Fruit fly (Drosophila melanogaster) whole organism, adult: ENCODE measurements around the gene CG7148.

ENCODE experiments used
- CG11617 ChIP-seq: fragments of 200-800 bp; sonication (Bioruptor generic); optimal IDR thresholded peaks from 2 replicates; lab custom pipeline; 2017; ENCODE audit warnings: mild to moderate bottlenecking, missing biosample characterization, missing genetic modification reagents, missing genetic modification characterization
- CG12768 ChIP-seq: fragments of 200-800 bp; sonication (Bioruptor generic); optimal IDR thresholded peaks from 2 replicates; lab custom pipeline; 2017; ENCODE audit warnings: missing biosample characterization, missing genetic modification characterization, mild to moderate bottlenecking, moderate library complexity, missing genetic modification reagents
- CG14711 ChIP-seq: fragments of 200-800 bp; sonication (Bioruptor generic); optimal IDR thresholded peaks from 2 replicates; lab custom pipeline; 2018; ENCODE audit warnings: missing biosample characterization, mild to moderate bottlenecking, missing genetic modification characterization, moderate library complexity
- CG1620 ChIP-seq: fragments of 200-800 bp; sonication (Bioruptor generic); optimal IDR thresholded peaks from 2 replicates; lab custom pipeline; 2016; ENCODE audit warnings: missing biosample characterization, missing genetic modification characterization
- CG33017 ChIP-seq: fragments of 200-800 bp; sonication (Bioruptor generic); optimal IDR thresholded peaks from 2 replicates; lab custom pipeline; 2018; ENCODE audit warnings: missing biosample characterization, mild to moderate bottlenecking, missing genetic modification characterization, moderate library complexity
- CG5204 ChIP-seq: fragments of 200-800 bp; sonication (Bioruptor generic); optimal IDR thresholded peaks from 2 replicates; lab custom pipeline; 2016; ENCODE audit warnings: missing biosample characterization, missing genetic modification characterization
- CG7045 ChIP-seq: fragments of 200-800 bp; sonication (Bioruptor generic); optimal IDR thresholded peaks from 2 replicates; lab custom pipeline; 2017; ENCODE audit warnings: missing biosample characterization, mild to moderate bottlenecking, missing genetic modification characterization
- CG7101 ChIP-seq: fragments of 200-800 bp; sonication (Bioruptor generic); optimal IDR thresholded peaks from 2 replicates; lab custom pipeline; 2018; ENCODE audit warnings: missing biosample characterization, mild to moderate bottlenecking, missing genetic modification characterization, moderate library complexity
- Clk ChIP-seq: fragments of 200-800 bp; sonication (Bioruptor generic); optimal IDR thresholded peaks from 2 replicates; lab custom pipeline; 2017; ENCODE audit warnings: missing biosample characterization, missing genetic modification characterization
- Crg-1 ChIP-seq: fragments of 200-800 bp; sonication (Bioruptor generic); optimal IDR thresholded peaks from 2 replicates; lab custom pipeline; 2016; ENCODE audit warnings: missing biosample characterization, missing genetic modification characterization
- Hr96 ChIP-seq: fragments of 200-800 bp; sonication (Bioruptor generic); optimal IDR thresholded peaks from 2 replicates; lab custom pipeline; 2016; ENCODE audit warnings: missing biosample characterization, missing genetic modification characterization
- Mnt ChIP-seq: fragments of 200-800 bp; sonication (Bioruptor generic); optimal IDR thresholded peaks from 2 replicates; lab custom pipeline; 2016; ENCODE audit warnings: missing biosample characterization, mild to moderate bottlenecking, missing genetic modification characterization
- bab1 ChIP-seq: fragments of 200-800 bp; sonication (Bioruptor generic); optimal IDR thresholded peaks from 3 replicates; lab custom pipeline; 2019; ENCODE audit warnings: missing biosample characterization, mild to moderate bottlenecking, missing genetic modification characterization, moderate library complexity
- cic ChIP-seq: fragments of 200-800 bp; sonication (Bioruptor generic); optimal IDR thresholded peaks from 2 replicates; lab custom pipeline; 2017; ENCODE audit warnings: missing biosample characterization, mild to moderate bottlenecking, missing genetic modification characterization, moderate library complexity
- cnc ChIP-seq, 2 experiments: fragments of >200 bp; optimal IDR thresholded peaks; 2 replicates each; lab custom pipeline; 2017
- kay ChIP-seq: fragments of 200-800 bp; sonication (Bioruptor generic); peaks from one replicate; lab custom pipeline; 2016; ENCODE audit warnings: missing biosample characterization, missing genetic modification characterization, borderline replicate concordance
- ovo ChIP-seq: fragments of 200-800 bp; sonication (Bioruptor generic); optimal IDR thresholded peaks from 2 replicates; lab custom pipeline; 2016; ENCODE audit warnings: missing biosample characterization, missing genetic modification characterization
- pad ChIP-seq: fragments of 200-800 bp; sonication (Bioruptor generic); optimal IDR thresholded peaks from 3 replicates; lab custom pipeline; 2017; ENCODE audit warnings: missing biosample characterization, missing genetic modification characterization, mild to moderate bottlenecking, moderate library complexity, missing genetic modification reagents
- tj ChIP-seq: fragments of 200-800 bp; sonication (Bioruptor generic); optimal IDR thresholded peaks from 3 replicates; lab custom pipeline; 2017; ENCODE audit warnings: missing biosample characterization, mild to moderate bottlenecking, missing genetic modification characterization, moderate library complexity
- toe ChIP-seq: fragments of 200-800 bp; sonication (Bioruptor generic); optimal IDR thresholded peaks from 2 replicates; lab custom pipeline; 2016; ENCODE audit warnings: missing biosample characterization, missing genetic modification characterization

Gene CG7148

dm6 chr3L:21828177-21828589 lies 3.9 kb downstream of the CG7148 start, which contains the start of gene CG32448:
Gene CG32448, minus strand, starts transcription at chr3L:21828480.
- TF ChIP-seq CG11617 (GFP tag; lab: Kevin White, UChicago) (peak; percentile 3), CG1620 (peak; percentile 27), CG14711 (tag; lab: Kevin White, UChicago) (peak; percentile 24), ovo (GFP tag; lab: Kevin White, UChicago) (no peak), CG7045 (GFP tag; lab: Kevin White, UChicago) (peak; percentile 13), tj (GFP tag; lab: Kevin White, UChicago) (no peak), Mnt (GFP tag; lab: Kevin White, UChicago) (peak; percentile 34), CG5204 (GFP tag; lab: Kevin White, UChicago) (peak; percentile 55), pad (no peak), CG33017 (peak; percentile 10), bab1 (GFP tag; lab: Kevin White, UChicago) (no peak), Hr96 (GFP tag; lab: Kevin White, UChicago) (peak; percentile 37), Clk (GFP tag; lab: Kevin White, UChicago) (no peak), CG7101 (tag; lab: Kevin White, UChicago) (peak; percentile 46), CG12768 (GFP tag; lab: Kevin White, UChicago) (no peak)

DNA sequence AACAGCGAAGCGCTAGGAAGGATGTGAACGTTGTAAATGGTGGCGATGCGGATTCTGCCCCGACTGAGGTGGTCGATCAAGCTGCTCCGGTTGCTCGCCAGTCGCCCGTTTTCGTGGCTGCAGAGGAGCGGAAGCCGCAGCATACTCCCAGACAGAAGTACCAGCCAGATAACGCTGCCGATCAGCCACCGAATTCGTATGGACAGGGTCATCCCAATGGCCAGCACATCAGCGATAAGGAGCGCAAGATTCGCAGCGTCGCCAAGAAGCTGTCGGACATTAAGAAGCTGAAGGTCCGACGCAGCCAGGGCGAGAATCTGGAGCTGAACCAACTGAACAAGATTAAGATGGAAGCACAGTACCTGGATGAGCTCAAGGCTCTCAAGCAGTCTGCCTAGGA lies 4.9 kb downstream of the CG7148 start:
- TF ChIP-seq bab1 (GFP tag; lab: Kevin White, UChicago) (no peak), Hr96 (GFP tag; lab: Kevin White, UChicago) (no peak), CG14711 (tag; lab: Kevin White, UChicago) (no peak), CG7045 (GFP tag; lab: Kevin White, UChicago) (no peak), Mnt (GFP tag; lab: Kevin White, UChicago) (no peak), Crg-1 (GFP tag; lab: Kevin White, UChicago) (no peak), tj (GFP tag; lab: Kevin White, UChicago) (no peak), CG7101 (tag; lab: Kevin White, UChicago) (no peak), pad (no peak)

dm6 chr3L:21824725-21825353 lies 7.2 kb downstream of the CG7148 start, which contains the start of gene eIF2A:
Gene eIF2A, plus strand, starts transcription at chr3L:21824740.
- peak; percentile 77 for TF ChIP-seq bab1 (GFP tag; lab: Kevin White, UChicago)
- TF ChIP-seq Crg-1 (GFP tag; lab: Kevin White, UChicago), result peak; percentile 90
- no peak for TF ChIP-seq cnc (optimal IDR thresholded peaks at IDR 0.05; lab: Kevin White, UChicago)
- peak; percentile 76 for TF ChIP-seq CG7101 (tag; lab: Kevin White, UChicago)
- peak; percentile 37 for TF ChIP-seq CG14711 (tag; lab: Kevin White, UChicago)
- TF ChIP-seq CG12768 (GFP tag; lab: Kevin White, UChicago), result peak; percentile 67
- TF ChIP-seq Clk (GFP tag; lab: Kevin White, UChicago), result peak; percentile 35
- peak; percentile 43 for TF ChIP-seq CG7045 (GFP tag; lab: Kevin White, UChicago)
- peak; percentile 64 for TF ChIP-seq Hr96 (GFP tag; lab: Kevin White, UChicago)
- TF ChIP-seq kay (GFP tag; lab: Kevin White, UChicago), result no peak
- TF ChIP-seq tj (GFP tag; lab: Kevin White, UChicago), result no peak
- TF ChIP-seq CG5204 (GFP tag; lab: Kevin White, UChicago), result peak; percentile 34
- peak; percentile 36 for TF ChIP-seq toe (GFP tag; lab: Kevin White, UChicago)
- TF ChIP-seq CG33017, result peak; percentile 52
- TF ChIP-seq Mnt (GFP tag; lab: Kevin White, UChicago), result peak; percentile 90
- peak; percentile 86 for TF ChIP-seq CG1620
- TF ChIP-seq CG11617 (GFP tag; lab: Kevin White, UChicago), result peak; percentile 48
- peak; percentile 69 for TF ChIP-seq cic (GFP tag; lab: Kevin White, UChicago)
- TF ChIP-seq ovo (GFP tag; lab: Kevin White, UChicago), result peak; percentile 51
- TF ChIP-seq pad, result peak; percentile 72

- TF ChIP-seq cnc (optimal IDR thresholded peaks at IDR 0.05; lab: Kevin White, UChicago), result no peak
- no peak for TF ChIP-seq CG1620
- TF ChIP-seq Clk (GFP tag; lab: Kevin White, UChicago), result no peak
- peak; percentile 14 for TF ChIP-seq bab1 (GFP tag; lab: Kevin White, UChicago)
These were observed 8.8 kb downstream of the CG7148 start, which contains the start of gene CG7407 for dm6 chr3L:21823236-21823635. Gene CG7407, plus strand, starts transcription at chr3L:21823461.

- TF ChIP-seq cic (GFP tag; lab: Kevin White, UChicago) (no peak), CG14711 (tag; lab: Kevin White, UChicago) (peak; percentile 26), pad (no peak), bab1 (GFP tag; lab: Kevin White, UChicago) (peak; percentile 45), Crg-1 (GFP tag; lab: Kevin White, UChicago) (peak; percentile 1), kay (GFP tag; lab: Kevin White, UChicago) (no peak), Mnt (GFP tag; lab: Kevin White, UChicago) (peak; percentile 12), Hr96 (GFP tag; lab: Kevin White, UChicago) (no peak), CG7101 (tag; lab: Kevin White, UChicago) (peak; percentile 42), CG7045 (GFP tag; lab: Kevin White, UChicago) (no peak), toe (GFP tag; lab: Kevin White, UChicago) (peak; percentile 19), tj (GFP tag; lab: Kevin White, UChicago) (peak; percentile 57), CG5204 (GFP tag; lab: Kevin White, UChicago) (no peak), cnc (optimal IDR thresholded peaks at IDR 0.05; lab: Kevin White, UChicago) (no peak), CG11617 (GFP tag; lab: Kevin White, UChicago) (no peak), CG12768 (GFP tag; lab: Kevin White, UChicago) (no peak)
These were observed 10.3 kb downstream of the CG7148 start, which contains the start of gene CycH for dm6 chr3L:21821780-21822179. Gene CycH, plus strand, starts transcription at chr3L:21821997.
